Fruit fly (Drosophila melanogaster): Measurements from ENCODE around the gene Surf4.

Surf4 gene

DNA sequence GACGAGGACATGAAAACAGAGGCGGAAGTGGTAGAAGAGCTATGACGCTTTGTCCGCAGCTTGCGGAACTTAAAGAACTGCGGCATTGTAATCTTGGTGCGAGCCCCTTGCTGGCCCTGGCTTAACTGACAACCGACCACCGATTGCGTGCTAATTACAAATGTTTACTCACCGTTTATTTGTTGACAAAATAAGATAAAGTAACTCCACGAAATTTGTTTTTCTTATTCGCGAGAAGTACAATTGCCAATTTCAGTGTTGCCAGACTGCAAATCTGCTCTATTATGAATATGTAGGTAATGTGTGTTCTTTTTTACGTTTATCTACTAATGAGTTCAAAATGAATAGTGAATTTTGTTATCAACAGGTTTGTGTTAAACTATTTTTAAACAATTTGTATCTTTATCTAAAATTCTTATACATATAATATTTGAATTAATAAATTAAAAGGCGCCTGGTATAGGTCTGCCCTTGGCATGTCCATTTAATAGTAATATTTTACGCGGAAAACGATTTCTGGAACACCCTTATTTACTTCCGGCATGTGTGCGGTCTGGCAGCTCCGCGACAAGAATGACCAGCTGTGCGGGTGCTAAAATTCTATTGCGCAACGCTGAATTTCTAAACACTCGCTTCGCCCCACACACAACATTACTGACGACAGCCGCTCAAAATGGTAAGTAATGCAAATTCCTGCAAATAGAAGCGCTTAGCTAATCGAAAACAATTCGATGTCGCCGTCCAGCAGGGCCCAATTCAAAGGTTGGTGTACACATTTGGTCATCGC, 10.9 kb upstream of the Surf4 start, which contains the start of the genes Atg4b and Hibch (continued):
- no peak for TF ChIP-seq Mes4 (GFP tag; optimal IDR thresholded peaks at IDR 0.05)
- TF ChIP-seq H2.0 (GFP tag; IDR thresholded peaks at IDR 0.05): peak; percentile 60
- peak; percentile 76 for TF ChIP-seq CG10654 (GFP tag; optimal IDR thresholded peaks at IDR 0.05)
- TF ChIP-seq sob (GFP tag; IDR thresholded peaks at IDR 0.05): peak; percentile 83
- peak; percentile 86 for TF ChIP-seq rib (GFP tag; IDR thresholded peaks at IDR 0.05)
- no peak for TF ChIP-seq hbn (GFP tag; IDR thresholded peaks at IDR 0.05; ENCODE audit: partially characterized antibody)
- TF ChIP-seq CG7963 (GFP tag; IDR thresholded peaks at IDR 0.05; ENCODE audit: partially characterized antibody): no peak
- peak; percentile 47 for TF ChIP-seq pzg (GFP tag; optimal IDR thresholded peaks at IDR 0.05)
- no peak for TF ChIP-seq CG12769 (tag; optimal IDR thresholded peaks at IDR 0.05)
- peak; percentile 82 for TF ChIP-seq az2 (GFP tag; optimal IDR thresholded peaks at IDR 0.05)
- TF ChIP-seq Bdp1 (GFP tag; optimal IDR thresholded peaks at IDR 0.05): peak; percentile 26
- peak; percentile 48 for TF ChIP-seq Mad (GFP tag; optimal IDR thresholded peaks at IDR 0.05)
- peak; percentile 36 for TF ChIP-seq CG6854 (GFP tag; optimal IDR thresholded peaks at IDR 0.05)
- no peak for TF ChIP-seq eve (GFP tag; optimal IDR thresholded peaks at IDR 0.05)
- peak in 1 of 3 experiments; percentile 57 for TF ChIP-seq Stat92E (GFP tag; optimal IDR thresholded peaks at IDR 0.05)
- peak; percentile 78 for TF ChIP-seq CG16815 (GFP tag; optimal IDR thresholded peaks at IDR 0.05)
- TF ChIP-seq ems (GFP tag; optimal IDR thresholded peaks at IDR 0.05): peak; percentile 31
- TF ChIP-seq D19A (tag; optimal IDR thresholded peaks at IDR 0.05): no peak
- no peak for TF ChIP-seq kay (GFP tag; optimal IDR thresholded peaks at IDR 0.05)
- peak; percentile 82 for TF ChIP-seq CG9727 (GFP tag; optimal IDR thresholded peaks at IDR 0.05)
- TF ChIP-seq pfk (GFP tag; optimal IDR thresholded peaks at IDR 0.05): peak; percentile 47
- no peak for TF ChIP-seq shn (GFP tag; optimal IDR thresholded peaks at IDR 0.05)
- peak; percentile 45; the same call in 1 of the 3 replicates for TF ChIP-seq jigr1 (GFP tag; IDR thresholded peaks at IDR 0.05)
- TF ChIP-seq croc (GFP tag; conservative IDR thresholded peaks at IDR 0.05): peak; percentile 69; the same call in 2 of the 3 replicates
- TF ChIP-seq unpg (GFP tag; optimal IDR thresholded peaks at IDR 0.05): peak; percentile 80
- 0 out of 2 replicates have a peak, but pooled peaks have one; percentile 47 for TF ChIP-seq Awh (GFP tag; IDR thresholded peaks at IDR 0.05)
- TF ChIP-seq Sry-δ (GFP tag; optimal IDR thresholded peaks at IDR 0.05): peak; percentile 8
- TF ChIP-seq repo (GFP tag; optimal IDR thresholded peaks at IDR 0.05): no peak
- TF ChIP-seq lov (optimal IDR thresholded peaks at IDR 0.05): no peak
- TF ChIP-seq lov (GFP tag; IDR thresholded peaks at IDR 0.05): no peak
- peak; percentile 62 for TF ChIP-seq CG32772 (GFP tag; IDR thresholded peaks at IDR 0.05)
- TF ChIP-seq sisA (GFP tag; IDR thresholded peaks at IDR 0.05): peak; percentile 84
- no peak for TF ChIP-seq Lpt (GFP tag; optimal IDR thresholded peaks at IDR 0.05)
- no peak; the same call in 1 of the 2 replicates for TF ChIP-seq Poxn (GFP tag; IDR thresholded peaks at IDR 0.05)
- no peak for TF ChIP-seq CG17912 (GFP tag; optimal IDR thresholded peaks at IDR 0.05)
- peak; percentile 91 for TF ChIP-seq CG18599 (GFP tag; optimal IDR thresholded peaks at IDR 0.05)
- peak; percentile 71; the same call in 1 of the 2 replicates for TF ChIP-seq ara (GFP tag; IDR thresholded peaks at IDR 0.05)
- TF ChIP-seq CG6175 (GFP tag; IDR thresholded peaks at IDR 0.05): peak; percentile 60; the same call in 2 of the 3 replicates
- no peak for TF ChIP-seq Tbp (GFP tag; optimal IDR thresholded peaks at IDR 0.05)
- peak; percentile 82 for TF ChIP-seq fd96Cb (tag; optimal IDR thresholded peaks at IDR 0.05)
- TF ChIP-seq CG4360 (GFP tag; IDR thresholded peaks at IDR 0.05): no peak
- TF ChIP-seq z (GFP tag; IDR thresholded peaks at IDR 0.05): 0 out of 3 replicates have a peak, but pooled peaks have one; percentile 22
- TF ChIP-seq dan (GFP tag; IDR thresholded peaks at IDR 0.05): peak; percentile 57
- TF ChIP-seq crp (GFP tag; optimal IDR thresholded peaks at IDR 0.05): peak; percentile 48 to 91
- no peak for TF ChIP-seq CG13894 (tag; optimal IDR thresholded peaks at IDR 0.05)
- peak; percentile 70 for TF ChIP-seq Med (GFP tag)
- TF ChIP-seq CG10366 (GFP tag; IDR thresholded peaks at IDR 0.05): peak; percentile 74
- peak; percentile 57 for TF ChIP-seq CG3995 (GFP tag; optimal IDR thresholded peaks at IDR 0.05)
- peak; percentile 20; the same call in 1 of the 2 replicates for TF ChIP-seq ro (GFP tag; IDR thresholded peaks at IDR 0.05)
- peak; percentile 87 for TF ChIP-seq CG7556 (GFP tag; optimal IDR thresholded peaks at IDR 0.05)
